Worm (Caenorhabditis elegans) whole organism, mixed stage, embryonic: ENCODE results near the gene swt-2.

Experiments used
- blmp-1 ChIP-seq: fragments of 150-350 bp; optimal IDR thresholded peaks from 2 replicates; lab custom pipeline; 2014; ENCODE audit warnings: missing biosample characterization, missing genetic modification characterization
- elt-1 ChIP-seq: sonication (generic microtip); optimal IDR thresholded peaks from 2 replicates; lab custom pipeline; 2017; ENCODE audit warnings: missing genetic modification characterization, mild to moderate bottlenecking, missing compliant biosample characterization, antibody characterized with exemption, moderate library complexity, borderline replicate concordance; ENCODE audit not compliant: insufficient read depth
- elt-3 ChIP-seq: fragments of 150-350 bp; optimal IDR thresholded peaks from 2 replicates; lab custom pipeline; 2014; ENCODE audit warnings: missing biosample characterization, missing genetic modification characterization
- lin-13 ChIP-seq: fragments of 150-350 bp; optimal IDR thresholded peaks from 2 replicates; lab custom pipeline; 2014; ENCODE audit warnings: missing biosample characterization, missing genetic modification characterization
- mab-5 ChIP-seq: fragments of 150-350 bp; optimal IDR thresholded peaks from 2 replicates; lab custom pipeline; 2014; ENCODE audit warnings: missing biosample characterization, missing genetic modification characterization
- mep-1 ChIP-seq: fragments of 150-350 bp; optimal IDR thresholded peaks from 2 replicates; lab custom pipeline; 2017; ENCODE audit warnings: missing biosample characterization, missing genetic modification reagents, missing genetic modification characterization, inconsistent platforms
- nhr-12 ChIP-seq: fragments of 150-350 bp; optimal IDR thresholded peaks from 2 replicates; lab custom pipeline; 2014; ENCODE audit warnings: missing biosample characterization, missing genetic modification characterization
- nhr-76 ChIP-seq: sonication (generic microtip); optimal IDR thresholded peaks from 2 replicates; lab custom pipeline; 2017; ENCODE audit warnings: missing biosample characterization, missing genetic modification characterization
- pha-4 ChIP-seq: fragments of 150-350 bp; optimal IDR thresholded peaks from 2 replicates; lab custom pipeline; 2018; ENCODE audit warnings: missing biosample characterization, missing genetic modification reagents, missing genetic modification characterization
- snpc-4 ChIP-seq: fragments of 150-350 bp; optimal IDR thresholded peaks from 2 replicates; lab custom pipeline; 2014; ENCODE audit warnings: missing biosample characterization, missing genetic modification characterization
- ztf-11 ChIP-seq: fragments of 150-350 bp; optimal IDR thresholded peaks from 2 replicates; lab custom pipeline; 2014; ENCODE audit warnings: missing biosample characterization, missing genetic modification characterization

DNA sequence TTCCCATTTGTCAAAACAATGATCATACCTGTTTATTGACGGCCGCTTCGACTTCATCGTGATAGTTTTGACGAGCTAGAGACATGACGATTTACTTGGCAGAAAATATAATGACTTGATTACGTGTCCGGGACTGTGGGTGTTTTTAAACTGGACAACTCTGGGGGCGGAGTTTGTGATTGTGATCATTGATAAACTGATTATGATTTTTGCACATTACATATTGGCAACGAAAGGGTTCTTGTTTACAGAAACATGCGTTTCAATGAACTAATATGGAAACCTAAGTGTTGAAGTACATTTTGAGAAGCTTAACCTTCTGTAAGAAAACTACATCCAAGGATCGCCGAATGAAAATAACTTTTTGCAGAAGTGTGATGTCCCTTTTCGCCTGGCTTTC is 17.5 kb downstream of the swt-2 start, which contains the start of gene ftn-1:
- TF ChIP-seq elt-1 (tag; lab: Kevin White, UChicago) (no peak), mep-1 (no peak), pha-4 (tag; lab: Kevin White, UChicago) (no peak), elt-3 (no peak), lin-13 (tag; lab: Kevin White, UChicago) (no peak), mab-5 (tag; lab: Kevin White, UChicago) (no peak), ztf-11 (tag; lab: Kevin White, UChicago) (no peak), blmp-1 (tag; lab: Kevin White, UChicago) (no peak), snpc-4 (tag; lab: Kevin White, UChicago) (no peak), nhr-76 (no peak), nhr-12 (tag; lab: Kevin White, UChicago) (no peak)
